Fruit fly (Drosophila melanogaster) Kc167 (cell line): Measurements from ENCODE around the gene Grasp65.

Source experiments
- Myc ChIP-seq: fragments of >200 bp; optimal IDR thresholded peaks from 2 replicates; lab custom pipeline; 2017; ENCODE audit warnings: missing external identifiers
- Sin3A ChIP-seq: fragments of >200 bp; optimal IDR thresholded peaks from 2 replicates; lab custom pipeline; 2018; ENCODE audit warnings: missing external identifiers
- h ChIP-seq: fragments of >200 bp; optimal IDR thresholded peaks from 3 replicates; lab custom pipeline; 2018; ENCODE audit warnings: missing external identifiers
- insv ChIP-seq: fragments of >200 bp; optimal IDR thresholded peaks from 3 replicates; lab custom pipeline; 2018; ENCODE audit warnings: missing external identifiers
- psq ChIP-seq: fragments of >200 bp; optimal IDR thresholded peaks from 2 replicates; lab custom pipeline; 2017; ENCODE audit warnings: missing external identifiers
- ttk ChIP-seq: sonication (Bioruptor generic); optimal IDR thresholded peaks from 2 replicates; lab custom pipeline; 2017; ENCODE audit warnings: missing external identifiers

Grasp65 gene

DNA sequence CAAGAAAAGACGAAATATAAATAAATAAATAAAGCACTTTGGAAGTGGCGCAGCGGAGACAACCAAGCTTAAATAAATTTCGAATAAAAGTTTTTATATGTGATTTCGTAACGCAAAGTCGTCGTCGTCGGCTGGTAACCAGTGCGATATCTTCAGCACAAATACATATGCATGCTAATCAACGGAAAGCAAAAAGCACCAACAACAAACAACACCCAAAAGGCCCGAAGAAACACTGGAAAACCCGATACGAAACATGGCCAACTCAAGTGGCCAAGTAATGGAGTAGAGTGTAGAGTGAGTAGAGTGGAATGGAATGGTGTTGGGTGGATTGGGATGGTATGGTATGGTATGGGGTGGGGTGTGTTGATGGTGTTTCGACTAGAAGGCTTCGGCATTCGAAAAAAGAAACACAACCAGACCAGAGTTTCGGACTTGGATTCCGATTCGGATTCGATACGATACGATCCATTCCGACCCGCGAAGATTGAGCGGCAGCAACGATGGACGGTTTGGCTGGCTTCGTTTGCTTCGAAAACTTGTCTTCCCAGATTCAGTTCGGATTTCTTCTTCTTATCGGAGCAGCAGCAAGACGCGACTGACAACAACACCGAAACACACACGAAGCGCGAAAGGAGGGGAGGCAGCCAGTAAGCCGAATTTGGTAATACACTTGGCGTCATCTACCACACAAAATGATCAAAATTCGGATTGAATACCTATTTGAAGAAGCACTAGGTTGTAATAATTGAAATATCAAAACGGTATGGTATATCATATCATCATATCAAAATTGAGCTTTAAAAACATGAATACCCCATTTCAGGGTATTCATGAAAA, 22.0 kb upstream of the Grasp65 start:
- TF ChIP-seq Sin3A (lab: Kevin White, UChicago) (no peak), h (lab: Kevin White, UChicago) (no peak), psq (no peak), Myc (lab: Kevin White, UChicago) (no peak)

DNA sequence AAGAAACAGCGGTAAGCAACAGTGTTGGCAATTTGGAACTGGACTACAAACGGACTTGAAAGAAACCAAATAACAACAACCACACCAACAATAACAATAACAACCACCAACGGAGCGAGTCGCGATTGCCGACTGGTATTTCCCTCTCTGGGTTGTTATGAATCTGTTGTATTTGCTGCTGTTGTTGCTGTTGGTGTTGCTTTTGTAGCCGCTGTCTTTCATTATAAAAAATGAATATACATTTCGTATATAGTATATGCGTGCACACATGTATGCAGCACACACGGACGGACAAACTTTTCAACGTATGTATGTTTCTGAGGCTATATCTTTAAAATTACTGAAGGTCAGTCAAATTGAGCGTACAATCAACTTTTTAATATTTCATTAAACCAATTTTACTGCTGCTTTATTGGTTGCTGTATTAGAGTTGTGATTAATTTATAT, 21.3 kb upstream of the Grasp65 start:
- TF ChIP-seq ttk (no peak), psq (no peak), Myc (lab: Kevin White, UChicago) (no peak), insv (no peak), h (lab: Kevin White, UChicago) (no peak), Sin3A (lab: Kevin White, UChicago) (no peak)

DNA sequence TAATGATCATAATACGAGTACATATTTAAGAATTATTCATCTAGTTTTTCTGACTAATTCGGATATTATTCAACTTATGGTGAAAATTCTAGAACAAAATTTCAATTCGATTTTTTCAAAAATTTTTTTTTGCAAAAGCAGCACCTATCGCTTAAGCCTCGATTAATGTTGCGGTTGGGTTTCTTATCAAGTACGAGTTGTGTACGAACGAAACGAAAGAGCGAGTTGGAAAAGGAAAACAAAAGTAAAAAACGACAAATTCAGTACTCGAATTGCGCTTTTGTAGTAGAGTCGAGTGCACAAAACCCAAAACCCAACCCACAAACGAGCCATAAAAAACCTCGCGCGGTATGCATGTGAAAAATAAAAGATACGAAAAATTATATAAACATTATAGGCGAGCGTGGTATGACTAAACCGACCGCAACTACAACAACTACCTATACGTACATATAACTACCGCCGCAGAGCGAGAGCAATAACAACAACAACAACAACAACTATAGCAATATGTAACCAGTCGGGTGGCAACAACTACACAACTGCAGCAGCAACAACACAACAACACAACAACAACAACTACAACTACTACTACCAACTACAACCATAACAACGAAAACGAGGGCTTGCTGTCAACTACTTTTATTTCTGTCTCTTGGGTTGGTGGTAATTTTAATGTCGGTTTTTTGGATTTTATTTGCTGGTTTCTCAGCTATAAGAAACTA, 20.2 kb upstream of the Grasp65 start:
- TF ChIP-seq Sin3A (lab: Kevin White, UChicago) (no peak), insv (no peak), psq (no peak), ttk (no peak), Myc (lab: Kevin White, UChicago) (no peak), h (lab: Kevin White, UChicago) (no peak)

DNA sequence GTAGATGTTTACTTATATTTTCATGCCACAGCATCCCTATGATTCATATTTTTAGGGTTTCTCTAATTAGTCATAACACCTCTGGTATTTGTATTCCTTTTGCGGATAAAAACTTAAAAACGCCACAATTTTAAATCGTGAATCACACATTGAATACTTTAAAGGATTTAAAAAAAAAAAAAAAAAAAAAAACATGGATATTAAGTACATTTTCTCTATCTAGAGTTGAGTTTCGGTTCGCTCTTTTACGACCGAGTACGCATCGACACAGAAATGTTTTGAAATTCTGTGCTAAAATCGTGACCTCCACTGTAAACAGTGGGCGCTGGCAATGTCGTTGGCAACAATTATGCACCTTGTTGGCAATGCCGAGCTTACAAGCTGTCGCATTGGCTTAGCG, 19.3 kb upstream of the Grasp65 start:
- TF ChIP-seq psq (no peak), h (lab: Kevin White, UChicago) (no peak), ttk (no peak), insv (no peak), Myc (lab: Kevin White, UChicago) (no peak), Sin3A (lab: Kevin White, UChicago) (no peak)

DNA sequence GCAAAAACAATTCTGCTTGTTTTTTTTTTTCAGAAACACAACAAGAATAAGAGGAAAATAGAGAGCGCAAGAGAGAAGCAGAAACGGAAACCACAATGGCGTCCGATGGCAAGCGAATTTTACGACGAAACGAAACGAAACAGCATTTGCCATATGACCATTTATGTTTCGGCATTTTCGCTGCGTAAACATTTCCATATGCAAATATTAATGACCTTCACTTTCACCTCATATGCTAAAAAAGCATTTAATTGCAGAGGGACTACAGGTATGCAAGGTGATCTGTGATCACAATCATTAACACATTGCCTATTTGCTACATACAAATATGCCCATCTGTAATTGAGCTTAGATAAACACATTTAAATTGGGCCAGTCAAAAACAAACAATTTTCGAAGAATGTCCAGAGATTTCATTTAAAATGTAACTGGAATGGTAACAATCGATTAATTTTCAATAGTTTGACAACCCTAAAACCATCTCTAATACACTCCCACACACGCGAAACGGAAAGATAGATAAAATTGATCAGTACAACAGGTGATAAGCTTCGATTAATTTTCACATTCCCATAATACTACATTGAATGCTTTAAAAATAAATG, 18.5 kb upstream of the Grasp65 start:
- no peak for TF ChIP-seq ttk
- no peak for TF ChIP-seq psq
- no peak for TF ChIP-seq Myc (lab: Kevin White, UChicago)
- TF ChIP-seq insv: no peak
- TF ChIP-seq h (lab: Kevin White, UChicago): no peak
- no peak for TF ChIP-seq Sin3A (lab: Kevin White, UChicago)

DNA sequence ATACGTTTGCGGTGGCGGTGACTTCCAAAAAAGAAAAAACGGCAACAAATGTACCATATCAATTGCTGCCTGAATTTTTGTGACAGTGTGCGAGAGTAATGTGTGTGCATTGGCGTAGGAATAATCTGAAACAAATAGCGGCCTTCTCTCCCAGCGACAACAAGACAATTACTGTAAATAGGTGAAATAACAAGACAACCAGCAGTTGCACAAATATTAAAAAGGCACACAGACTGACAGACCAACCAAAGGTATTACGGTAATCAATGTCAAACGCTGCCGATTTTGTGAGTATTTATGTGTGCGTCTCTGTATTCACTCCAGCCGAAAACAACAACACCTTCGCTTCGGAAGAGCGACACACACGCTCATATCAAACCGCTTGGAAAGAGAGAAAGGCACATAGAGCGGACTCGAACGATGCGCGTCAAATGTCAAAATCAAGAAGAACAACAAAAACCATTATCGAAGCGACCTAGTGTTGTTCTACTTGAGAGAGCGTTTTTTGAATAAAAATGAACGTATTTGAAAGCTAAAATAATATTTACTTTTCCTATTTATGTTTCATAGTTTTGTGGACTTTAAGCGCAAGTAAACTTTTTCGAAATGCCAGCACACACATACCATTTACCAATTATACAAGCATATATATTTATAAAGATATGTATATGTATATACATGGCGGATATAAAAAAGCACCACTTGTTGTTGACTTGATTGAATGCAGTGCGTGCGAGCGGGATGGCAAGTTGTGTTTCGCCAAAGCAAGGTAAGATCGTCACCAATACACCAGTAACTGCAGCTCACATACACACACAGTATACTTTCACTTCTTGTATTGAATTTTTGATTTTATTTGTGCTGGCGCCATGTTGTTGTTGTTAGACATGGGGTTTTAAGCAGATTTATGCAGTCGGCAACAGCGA, 17.7 kb upstream of the Grasp65 start:
- no peak for TF ChIP-seq Myc (lab: Kevin White, UChicago)
- no peak for TF ChIP-seq Sin3A (lab: Kevin White, UChicago)
- no peak for TF ChIP-seq insv
- TF ChIP-seq psq: no peak
- no peak for TF ChIP-seq ttk

DNA sequence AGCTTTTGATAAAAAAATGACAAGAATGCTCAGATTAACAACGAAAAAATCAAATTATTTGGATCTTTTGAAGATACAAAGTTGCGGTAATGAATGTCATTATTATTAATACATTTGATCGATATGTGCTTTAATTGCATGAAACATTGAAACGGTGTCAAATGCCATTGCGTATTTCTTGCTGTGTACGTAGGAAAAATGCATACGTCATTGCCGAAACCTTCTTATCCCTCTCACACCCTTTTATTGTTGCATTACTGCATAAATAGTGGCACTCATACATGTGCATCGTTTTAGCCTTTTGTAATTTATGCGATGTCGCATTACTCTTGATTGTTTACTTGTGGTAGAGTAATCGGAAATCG, 17.1 kb upstream of the Grasp65 start:
- no peak for TF ChIP-seq Sin3A (lab: Kevin White, UChicago)

DNA sequence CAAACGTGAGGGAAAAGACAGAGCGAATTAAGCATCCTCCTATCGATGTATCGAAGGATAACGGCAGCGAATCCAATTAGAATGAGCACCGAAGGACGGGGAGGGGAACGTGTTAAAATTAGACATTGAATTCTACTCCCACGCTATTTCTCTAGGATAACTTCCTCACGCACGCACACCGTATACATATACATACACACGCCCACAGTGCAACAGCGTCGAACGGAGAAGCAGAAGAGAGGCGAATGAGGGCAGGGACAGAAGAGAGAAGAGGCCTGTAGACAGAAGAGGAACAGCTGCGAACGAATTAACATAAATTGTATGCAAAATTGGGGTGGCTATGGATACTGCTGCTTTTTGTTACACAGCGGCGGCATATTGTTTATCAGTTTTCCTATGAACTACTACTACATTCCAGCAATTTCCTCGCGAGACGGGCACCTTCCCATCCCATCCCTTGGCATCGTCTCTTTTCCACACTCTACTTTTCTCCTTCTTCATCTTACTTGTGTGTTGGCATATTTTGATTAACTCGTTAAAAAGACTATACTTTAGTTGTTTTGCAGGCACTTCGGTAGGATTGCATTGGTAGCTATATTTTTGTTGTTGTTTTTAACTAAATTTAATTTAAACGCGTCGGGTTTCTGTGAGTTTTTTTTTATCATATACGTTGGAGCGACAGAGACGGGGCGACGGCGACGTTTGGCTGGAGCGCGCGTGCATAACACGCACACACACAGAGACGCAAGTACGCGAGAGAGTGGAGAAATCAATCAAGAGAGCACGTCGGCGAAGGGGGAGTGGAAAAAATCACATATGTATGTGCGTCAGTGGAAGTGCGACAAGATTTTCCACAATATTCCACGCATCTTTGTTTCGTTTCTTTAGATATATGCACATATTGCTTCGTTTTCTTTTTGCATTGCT, 16.3 kb upstream of the Grasp65 start:
- TF ChIP-seq h (lab: Kevin White, UChicago) (no peak), Sin3A (lab: Kevin White, UChicago) (no peak), ttk (no peak), Myc (lab: Kevin White, UChicago) (no peak), psq (no peak), insv (no peak)

DNA sequence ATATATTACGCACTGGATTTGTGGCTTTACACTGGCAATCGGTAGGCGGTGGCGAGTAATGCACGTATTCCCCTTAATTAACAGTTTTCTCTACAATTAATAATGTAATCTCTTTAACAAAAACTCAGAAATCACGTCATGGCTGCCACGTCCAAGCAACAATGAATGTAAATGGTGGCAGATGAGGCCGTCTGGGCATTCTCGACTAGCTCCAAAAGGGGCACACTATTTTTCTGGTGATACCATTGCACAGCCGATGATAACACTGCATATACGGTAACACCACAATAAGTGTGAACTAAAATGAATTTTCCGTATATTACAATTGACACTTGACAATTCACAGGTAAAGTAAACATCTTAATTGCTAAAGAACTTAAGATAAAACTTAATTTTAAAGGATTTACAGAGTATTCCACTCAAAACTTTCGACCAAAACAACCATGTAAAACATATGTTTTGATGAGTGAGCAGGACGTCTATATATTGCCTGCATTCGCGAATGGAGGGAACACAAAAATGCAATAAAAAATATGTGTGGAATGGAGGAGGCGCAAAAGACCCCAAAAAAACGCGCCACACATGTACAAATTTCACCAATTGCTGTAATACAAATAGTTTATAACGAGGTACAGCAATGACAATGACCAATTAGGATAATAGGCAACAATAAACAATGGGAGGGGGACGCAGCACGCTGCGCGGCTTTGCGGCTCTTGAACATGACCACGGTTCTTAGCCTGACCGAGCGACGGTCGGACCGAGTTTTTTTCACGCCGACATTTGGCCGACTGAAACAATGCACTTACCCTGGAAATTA, 15.3 kb upstream of the Grasp65 start:
- TF ChIP-seq psq (peak; percentile 10), Sin3A (lab: Kevin White, UChicago) (no peak), h (lab: Kevin White, UChicago) (no peak)

DNA sequence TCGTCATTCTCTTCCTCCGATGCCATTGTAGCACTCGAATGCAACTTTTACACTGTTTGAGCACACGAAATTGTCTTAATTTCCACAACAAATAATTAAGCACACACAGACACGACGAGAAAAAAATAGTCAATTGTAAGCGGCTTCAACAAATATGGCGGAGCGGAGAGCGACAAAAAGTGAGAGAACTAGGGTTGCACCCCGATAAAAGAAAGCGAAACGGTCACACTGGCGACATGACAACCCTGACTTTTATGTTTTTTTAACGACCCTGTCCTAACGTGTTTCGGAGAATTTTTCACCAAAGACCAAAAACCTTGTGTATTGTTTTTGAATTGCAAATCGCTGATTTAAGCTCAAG, 14.7 kb upstream of the Grasp65 start, which contains the start of the genes Mi-2 and Prp3:
Mi-2 (minus strand) TSS at position 162 of the 361 bp plus-strand sequence.
Prp3 (plus strand) TSS at position 247 of the 361 bp plus-strand sequence.
- TF ChIP-seq psq: no peak
- no peak for TF ChIP-seq Sin3A (lab: Kevin White, UChicago)
- no peak for TF ChIP-seq insv
- no peak for TF ChIP-seq h (lab: Kevin White, UChicago)
- TF ChIP-seq Myc (lab: Kevin White, UChicago): no peak
- TF ChIP-seq ttk: no peak
